Worm (Caenorhabditis elegans) whole organism, dauer: Measurements from ENCODE around the gene col-109.

ENCODE experiments used
- unc-62 ChIP-seq: sonication (generic microtip); optimal IDR thresholded peaks from 2 replicates; lab custom pipeline; 2017; ENCODE audit warnings: missing biosample characterization, missing genetic modification reagents, missing genetic modification characterization

The col-109 gene

DNA sequence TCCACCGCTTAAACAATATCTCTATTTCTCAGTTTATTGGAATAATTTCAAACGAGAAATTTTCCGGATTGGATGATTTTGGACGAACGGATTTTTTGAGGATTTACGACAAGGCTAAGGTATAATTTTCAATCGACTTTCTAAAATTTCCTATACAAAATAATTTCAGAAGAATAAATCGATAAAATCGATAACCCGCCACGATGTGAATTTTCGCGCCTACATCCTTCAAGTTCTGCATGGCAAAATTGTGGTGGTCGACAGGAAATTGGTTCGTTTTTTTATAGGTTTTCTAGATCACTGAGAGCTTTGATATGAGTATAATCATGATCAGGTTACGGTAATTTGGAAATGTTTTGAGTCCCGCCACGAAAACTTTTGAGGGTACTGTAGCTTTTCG is 14.9 kb upstream of the col-109 start:
- TF ChIP-seq unc-62 (GFP tag; lab: Kevin White, UChicago) = no peak

DNA sequence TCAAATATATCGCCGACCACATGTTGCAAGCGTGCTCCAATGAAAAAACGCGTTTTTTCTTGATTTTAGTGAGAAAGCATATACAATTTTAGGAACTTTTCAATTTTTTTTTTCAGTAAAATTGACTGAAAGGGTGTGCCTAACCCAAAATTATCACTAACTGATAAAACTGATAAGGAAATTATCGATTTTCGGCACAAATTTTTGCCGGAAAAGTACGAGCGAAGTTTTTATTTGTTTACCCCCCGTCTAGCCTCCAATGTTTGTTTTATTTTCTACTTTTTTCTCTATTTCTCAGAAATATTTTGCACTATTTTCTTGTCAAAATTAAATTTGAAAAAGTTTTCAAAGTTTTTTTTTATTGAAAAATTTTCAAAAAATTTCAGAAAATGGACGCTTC is 14.2 kb upstream of the col-109 start, which contains the start of gene ccm-2:
Gene ccm-2 (plus strand): TSS at position 387 of the 400 bp plus-strand sequence.
- TF ChIP-seq unc-62 (GFP tag; lab: Kevin White, UChicago) = no peak

DNA sequence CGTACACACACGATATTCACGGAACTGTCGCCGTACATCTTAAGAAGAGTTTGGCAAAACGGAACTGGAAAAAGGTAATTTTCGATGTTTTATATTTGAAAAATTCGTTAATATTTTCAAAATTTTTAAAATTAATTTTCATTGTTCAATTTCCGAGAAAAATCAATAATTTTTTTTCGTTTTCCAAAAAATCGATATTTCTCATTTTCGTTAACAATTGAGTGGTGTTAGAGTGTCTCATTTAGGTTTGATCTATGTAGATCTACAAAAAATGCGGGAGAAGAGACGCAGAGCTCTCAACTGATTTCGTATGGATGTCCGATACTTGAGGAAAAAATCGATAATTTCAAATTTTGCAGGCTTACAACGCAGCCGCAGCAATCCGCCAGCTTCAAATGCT is 13.1 kb upstream of the col-109 start:
- TF ChIP-seq unc-62 (GFP tag; lab: Kevin White, UChicago) = no peak

DNA sequence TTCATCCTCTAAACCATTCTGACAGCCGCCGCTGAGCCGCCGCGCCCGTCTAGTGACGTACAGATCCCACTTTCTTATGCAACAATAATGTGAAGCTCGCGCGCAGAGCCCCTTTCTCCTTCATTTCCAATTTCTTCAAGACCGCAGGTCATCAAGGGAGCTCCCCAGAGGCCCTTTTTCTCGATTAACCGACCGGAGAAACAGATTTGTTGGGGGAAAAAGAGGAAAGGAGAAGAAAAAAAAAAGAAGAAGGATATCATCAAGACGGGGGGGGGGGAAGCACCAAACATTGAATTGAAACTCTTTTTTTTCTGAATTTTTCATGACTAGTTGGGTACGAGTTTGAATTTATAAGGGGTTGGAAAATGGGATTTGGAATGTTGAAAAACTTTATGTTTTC is 7.3 kb upstream of the col-109 start:
- no peak for TF ChIP-seq unc-62 (GFP tag; lab: Kevin White, UChicago)

DNA sequence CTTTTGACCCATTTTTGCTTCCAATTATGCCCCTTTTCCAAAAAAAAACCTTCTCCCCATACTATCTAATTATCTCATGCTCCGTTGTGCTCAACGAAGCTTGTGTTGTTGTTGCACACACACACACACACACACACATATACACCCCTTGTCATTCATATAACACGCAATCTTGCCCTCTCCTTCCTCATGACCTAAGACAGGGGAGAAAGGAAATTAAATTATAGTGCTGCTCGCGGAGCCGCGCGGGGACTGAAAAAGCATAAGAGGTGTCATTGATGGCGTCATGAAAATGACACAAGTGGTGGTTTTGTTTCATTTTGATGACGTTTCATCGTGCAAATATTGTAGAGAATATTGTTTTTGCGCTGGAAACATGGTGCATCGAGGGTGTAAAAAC is 6.7 kb upstream of the col-109 start:
- TF ChIP-seq unc-62 (GFP tag; lab: Kevin White, UChicago) = no peak

DNA sequence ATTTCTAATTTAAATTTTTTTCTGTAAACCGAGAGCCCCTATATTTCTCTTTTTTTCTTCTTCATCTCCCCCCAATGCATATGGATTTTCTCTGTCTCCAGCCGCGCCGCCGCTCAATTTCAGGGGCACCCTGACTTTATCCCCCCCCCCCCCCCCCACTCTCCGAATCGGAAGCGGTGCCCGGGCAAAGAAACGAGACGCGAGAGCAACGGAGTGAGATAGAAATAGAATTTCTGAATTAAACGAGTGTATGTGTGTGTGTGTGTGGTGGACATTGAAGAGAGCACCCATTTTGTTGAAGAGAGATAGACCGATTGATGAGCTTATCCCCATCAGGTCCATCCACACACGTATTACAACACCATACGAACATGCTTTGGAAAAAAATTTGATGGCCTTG is 5.7 kb upstream of the col-109 start:
- no peak for TF ChIP-seq unc-62 (GFP tag; lab: Kevin White, UChicago)

DNA sequence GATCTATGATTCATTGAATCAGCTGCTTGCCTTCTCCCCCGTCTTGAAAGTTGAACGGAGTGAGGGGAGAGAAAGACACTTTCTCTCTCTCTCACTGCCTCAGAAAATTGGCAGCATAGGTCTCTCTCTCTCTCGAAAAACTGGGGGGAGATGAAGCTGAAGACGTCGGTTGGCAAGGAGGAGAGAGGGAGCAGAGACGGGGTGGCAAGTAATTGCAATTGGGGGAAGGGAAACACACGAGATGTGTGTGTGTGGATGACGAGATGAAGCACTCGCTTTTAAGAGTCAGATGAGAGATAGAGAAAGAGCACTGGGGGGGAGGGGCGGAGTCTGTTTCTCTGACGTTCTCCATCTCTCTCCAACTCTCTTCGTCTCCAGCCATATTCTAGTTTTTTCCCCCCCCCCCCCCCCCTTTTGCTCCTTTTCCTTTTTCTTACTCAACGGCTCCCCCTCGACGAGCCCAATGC is 4.0 kb upstream of the col-109 start, which contains the start of gene cmk-1:
Gene cmk-1 (plus strand): TSS at position 417 of the 467 bp plus-strand sequence.
- TF ChIP-seq unc-62 (GFP tag; lab: Kevin White, UChicago) = no peak

DNA sequence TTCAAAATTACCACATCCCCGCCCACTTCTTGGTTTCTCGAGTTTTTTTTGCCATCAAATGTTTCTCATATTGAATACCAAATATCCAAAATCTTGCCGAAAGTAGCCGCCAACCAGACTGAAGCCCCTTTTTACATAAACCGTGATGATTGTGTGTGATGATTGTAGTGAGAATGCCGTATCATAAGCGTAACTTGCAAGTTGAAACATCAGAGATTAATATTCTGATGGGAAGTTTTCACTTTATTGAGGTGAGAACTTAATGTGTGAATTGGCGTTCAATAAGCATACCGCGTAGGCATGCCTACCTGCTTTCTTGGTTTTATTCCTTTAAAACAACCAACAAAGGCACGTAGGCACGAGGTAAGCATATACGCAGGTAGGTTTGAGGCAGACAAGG is 1.5 kb upstream of the col-109 start, which contains the start of gene Y38C1BA.4:
Gene Y38C1BA.4 (plus strand): TSS at position 301 of the 400 bp plus-strand sequence.
- TF ChIP-seq unc-62 (GFP tag; lab: Kevin White, UChicago) = no peak

DNA sequence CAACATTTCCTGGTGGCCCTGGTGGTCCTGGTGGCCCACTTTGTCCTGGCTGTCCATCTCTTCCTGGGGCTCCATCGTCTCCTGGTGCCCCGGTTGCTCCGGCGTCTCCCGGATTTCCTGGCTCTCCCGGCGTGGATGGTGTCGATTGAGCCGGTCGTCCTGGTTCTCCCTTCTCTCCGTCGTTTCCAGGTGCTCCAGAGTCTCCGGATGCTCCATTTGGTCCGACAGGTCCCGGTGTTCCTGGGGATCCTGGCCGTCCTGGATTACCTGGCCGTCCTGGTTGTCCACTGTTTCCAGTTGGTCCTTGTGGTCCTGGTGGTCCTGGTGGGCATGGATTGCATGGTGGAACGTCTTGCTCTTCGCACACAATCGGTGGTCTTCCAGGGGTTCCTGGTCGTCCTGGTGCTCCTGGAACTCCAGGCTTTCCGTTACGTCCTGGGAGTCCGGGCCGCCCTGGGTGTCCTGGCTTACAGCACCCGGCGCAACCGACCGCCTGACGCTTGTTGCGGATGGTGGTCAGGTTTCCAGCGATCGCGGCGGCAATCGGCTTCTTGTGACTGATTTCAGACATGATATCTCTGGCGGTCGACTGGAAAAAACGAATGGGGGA is 1.5 kb downstream of the col-109 start:
- no peak for TF ChIP-seq unc-62 (GFP tag; lab: Kevin White, UChicago)

DNA sequence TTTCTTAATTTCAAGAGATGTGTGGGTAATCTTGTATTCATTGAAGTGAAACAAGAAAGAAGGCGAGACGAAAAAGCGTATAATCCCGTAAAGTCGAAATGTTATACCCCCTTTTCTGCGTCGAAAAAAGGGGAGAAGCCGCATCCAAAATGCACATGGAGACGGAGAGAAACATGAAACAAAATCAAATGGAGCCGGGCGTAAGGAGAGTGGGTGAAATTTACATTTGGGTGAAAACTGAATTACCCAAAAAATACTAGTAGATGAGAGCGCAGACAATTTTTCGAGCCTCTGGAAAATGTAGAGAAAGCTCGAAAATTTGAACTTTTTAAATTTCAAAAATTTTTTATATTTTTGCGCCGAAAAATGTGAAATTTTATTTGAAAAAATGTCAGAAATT is 3.8 kb downstream of the col-109 start:
- no peak for TF ChIP-seq unc-62 (GFP tag; lab: Kevin White, UChicago)

DNA sequence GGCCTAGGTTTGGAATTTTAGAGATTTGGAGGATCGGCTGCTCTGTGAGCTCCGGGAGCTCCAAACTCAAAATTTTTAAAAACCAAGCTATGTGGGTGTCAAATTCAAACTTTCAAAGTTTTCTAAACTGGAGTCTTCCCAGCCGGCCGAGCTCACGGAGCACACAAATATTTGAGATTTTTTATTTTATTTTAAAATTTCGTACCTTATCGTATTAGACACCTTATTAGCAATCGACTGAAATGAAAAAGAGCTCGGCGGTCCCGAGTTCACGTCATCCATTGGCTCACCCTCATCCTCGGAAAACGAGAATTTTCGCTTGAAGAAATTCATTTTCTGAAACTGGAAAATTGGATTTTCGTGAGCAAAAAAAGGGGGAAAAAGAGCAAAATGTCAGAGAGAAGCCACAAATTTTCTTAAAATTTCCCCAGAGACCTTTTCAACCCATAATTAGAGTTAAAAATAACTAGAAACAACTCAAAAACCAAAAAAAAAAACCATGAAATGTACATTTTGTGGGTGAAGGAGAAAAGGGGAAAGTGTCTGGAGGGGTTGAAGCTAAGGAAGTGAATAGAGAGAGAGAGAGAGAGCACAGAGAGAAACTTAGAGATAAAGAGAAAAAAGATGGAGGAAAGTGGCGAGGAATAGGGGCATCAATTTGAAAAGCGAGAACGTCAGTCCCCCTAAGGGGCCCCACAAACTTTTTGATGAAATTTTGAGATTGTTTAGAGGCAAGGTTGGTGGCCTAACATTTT is 5.1 kb downstream of the col-109 start, which contains the start of gene snn-1:
Gene snn-1 (minus strand): TSS at position 355 of the 755 bp plus-strand sequence.
- no peak for TF ChIP-seq unc-62 (GFP tag; lab: Kevin White, UChicago)

DNA sequence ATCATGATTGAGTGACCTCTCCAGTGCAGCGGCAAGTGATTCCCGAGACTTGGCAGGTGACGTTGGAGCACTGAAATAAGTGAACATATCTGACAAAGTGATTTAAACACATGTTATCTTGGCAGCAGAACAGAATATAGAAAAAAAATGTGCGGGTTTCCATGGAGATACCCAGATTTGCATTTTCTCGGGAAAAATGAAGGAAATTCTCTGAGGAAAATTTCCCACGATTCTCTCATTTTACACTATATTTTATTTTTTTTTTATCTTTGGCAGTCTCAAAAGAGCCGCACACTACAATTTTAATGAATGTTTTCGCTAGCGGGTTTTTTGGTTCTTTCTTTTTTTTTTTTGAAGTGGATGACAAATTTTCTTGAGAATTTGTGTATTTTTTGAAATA is 6.2 kb downstream of the col-109 start:
- no peak for TF ChIP-seq unc-62 (GFP tag; lab: Kevin White, UChicago)

DNA sequence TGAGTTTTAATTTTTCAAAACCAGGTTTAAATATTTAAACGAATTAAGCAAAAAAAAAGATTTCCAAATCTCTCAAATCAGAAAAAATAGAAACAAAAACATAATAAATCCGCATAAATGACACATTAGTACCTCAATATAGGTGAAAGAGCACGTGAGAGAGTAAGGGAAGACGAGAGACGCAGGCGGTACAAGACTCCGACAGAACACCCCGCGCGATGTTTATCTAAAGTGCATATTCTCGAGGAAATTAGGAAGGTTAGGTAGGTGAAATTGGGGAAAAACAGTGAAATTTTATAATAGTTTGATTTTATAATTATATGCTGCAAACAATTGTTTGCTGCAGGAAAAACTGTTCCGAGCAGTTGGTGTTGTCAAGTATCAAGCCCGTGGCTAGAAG is 15.4 kb downstream of the col-109 start:
- no peak for TF ChIP-seq unc-62 (GFP tag; lab: Kevin White, UChicago)

DNA sequence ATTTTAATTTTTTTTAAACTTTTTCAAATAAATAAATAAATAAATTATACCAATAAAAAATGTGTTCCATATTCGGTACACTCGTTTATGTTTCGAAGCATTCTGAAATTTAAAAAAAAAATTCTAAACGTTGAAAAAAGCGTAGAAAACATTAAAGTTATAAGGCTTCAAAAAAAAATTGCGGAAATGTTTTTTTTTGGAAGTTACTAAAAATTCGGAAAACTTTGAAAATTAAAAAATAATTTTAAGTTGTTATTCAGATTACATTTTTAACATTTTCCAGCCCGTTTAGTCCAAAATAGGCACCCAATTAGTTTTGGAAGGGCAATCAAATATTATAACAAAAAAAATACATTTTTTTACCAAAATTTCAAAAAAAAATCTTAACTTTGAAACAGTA is 16.2 kb downstream of the col-109 start, which contains the start of gene Y38C1BA.1:
Gene Y38C1BA.1 (minus strand): TSS at position 101 of the 400 bp plus-strand sequence.
- no peak for TF ChIP-seq unc-62 (GFP tag; lab: Kevin White, UChicago)

DNA sequence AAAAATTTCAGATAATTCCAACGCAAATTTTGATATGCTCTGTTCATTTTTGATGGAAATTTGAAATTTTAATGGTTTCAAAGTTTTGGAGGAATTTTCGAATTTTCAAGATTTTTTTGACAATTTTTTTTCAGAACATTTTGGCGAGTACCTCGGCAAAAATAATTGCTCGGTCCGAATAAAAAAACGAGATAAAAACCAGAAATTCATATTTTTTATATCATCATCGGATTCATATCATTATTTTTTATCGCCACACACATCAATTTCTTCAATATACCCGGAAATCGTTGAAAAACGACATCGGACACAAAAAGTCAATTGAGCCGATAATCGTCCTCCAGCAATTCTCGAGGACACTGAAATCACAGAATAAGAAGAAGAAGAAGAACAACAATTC is 28.3 kb downstream of the col-109 start:
- no peak for TF ChIP-seq unc-62 (GFP tag; lab: Kevin White, UChicago)

DNA sequence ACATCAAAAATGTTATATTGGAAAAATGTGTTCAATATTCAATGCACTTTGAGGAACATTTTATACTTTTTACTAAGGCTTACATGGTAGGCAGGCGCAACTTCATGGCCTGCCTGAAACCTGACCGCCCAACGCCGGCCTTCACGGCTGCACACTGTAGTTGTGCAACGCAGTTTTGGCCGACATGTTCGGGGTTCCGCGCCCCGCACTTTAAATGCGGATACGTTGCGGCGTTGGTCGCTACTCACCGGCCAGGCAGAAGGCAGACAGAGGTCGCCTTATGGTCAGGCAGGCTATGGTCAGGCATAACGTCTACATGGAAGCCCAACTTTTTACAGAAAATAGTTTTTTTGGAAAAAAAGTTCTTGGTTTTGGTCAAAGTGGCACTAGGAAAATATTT is 29.4 kb downstream of the col-109 start:
- TF ChIP-seq unc-62 (GFP tag; lab: Kevin White, UChicago) = no peak
